Worm (Caenorhabditis elegans) whole organism, L1 larva: ENCODE measurements around the gene Y43C5B.2.

Experiments used
- C04F5.9 ChIP-seq: sonication (generic microtip); optimal IDR thresholded peaks from 2 replicates; lab custom pipeline; 2016; ENCODE audit warnings: missing genetic modification characterization, missing compliant biosample characterization
- C34B4.2 ChIP-seq: sonication (generic microtip); optimal IDR thresholded peaks from 2 replicates; lab custom pipeline; 2017; ENCODE audit warnings: mild to moderate bottlenecking, missing genetic modification characterization, missing compliant biosample characterization
- ama-1 ChIP-seq: fragments of 150-350 bp; optimal IDR thresholded peaks from 2 replicates; lab custom pipeline; 2014
- blmp-1 ChIP-seq: fragments of 150-350 bp; optimal IDR thresholded peaks from 2 replicates; lab custom pipeline; 2014; ENCODE audit warnings: missing biosample characterization, missing genetic modification characterization
- ceh-63 ChIP-seq: fragments of 200-800 bp; sonication (Bioruptor generic); optimal IDR thresholded peaks from 2 replicates; lab custom pipeline; 2018; ENCODE audit warnings: mild to moderate bottlenecking, missing genetic modification characterization, missing compliant biosample characterization
- ceh-82 ChIP-seq, 3 experiments: fragments of 150-350 bp in 1 of 3; sonication (generic microtip) in 2 of 3; optimal IDR thresholded peaks; 2 replicates each; lab custom pipeline; 2014 to 2017; ENCODE audit warnings: missing biosample characterization in 3 of 3, missing genetic modification characterization in 3 of 3
- ceh-88 ChIP-seq: fragments of 200-800 bp; sonication (Bioruptor generic); IDR thresholded peaks from 2 replicates; pipeline ENCODE4 v1.3.6; 2022; ENCODE audit warnings: missing genetic modification characterization, missing compliant biosample characterization
- ces-1 ChIP-seq: fragments of 150-350 bp; optimal IDR thresholded peaks from 2 replicates; lab custom pipeline; 2014; ENCODE audit warnings: missing biosample characterization, missing genetic modification reagents, missing genetic modification characterization
- dpl-1 ChIP-seq, 3 experiments: fragments of 150-350 bp in 2 of 3; sonication (generic microtip) in 1 of 3; optimal IDR thresholded peaks; 2 replicates each; lab custom pipeline; 2014 to 2017; ENCODE audit warnings: missing biosample characterization in 3 of 3, missing genetic modification characterization in 3 of 3, missing genetic modification reagents in 3 of 3
- dsc-1 ChIP-seq: sonication (generic microtip); optimal IDR thresholded peaks from 2 replicates; lab custom pipeline; 2016; ENCODE audit warnings: mild to moderate bottlenecking, missing genetic modification characterization, missing compliant biosample characterization
- efl-1 ChIP-seq, 4 experiments: fragments of 150-350 bp; optimal IDR thresholded peaks in 3 of 4; peaks in 1 of 4; 1 replicate in 1 of 4; 2 replicates in 3 of 4; lab custom pipeline; 2014; ENCODE audit warnings: missing biosample characterization in 2 of 4, missing genetic modification characterization in 2 of 4, missing genetic modification reagents in 2 of 4
- egl-13 ChIP-seq: sonication (generic microtip); optimal IDR thresholded peaks from 2 replicates; lab custom pipeline; 2016; ENCODE audit warnings: missing genotype, missing genetic modification reagents, missing genetic modification characterization, missing compliant biosample characterization
- egl-27 ChIP-seq, 2 experiments: fragments of 150-350 bp in 1 of 2; sonication (generic microtip); optimal IDR thresholded peaks; 3 replicates each; lab custom pipeline; 2017 to 2018; ENCODE audit warnings: missing biosample characterization in 2 of 2, missing genetic modification characterization in 2 of 2, missing genetic modification reagents in 2 of 2
- elt-2 ChIP-seq: sonication (generic microtip); optimal IDR thresholded peaks from 2 replicates; lab custom pipeline; 2016; ENCODE audit warnings: missing genetic modification characterization, mild to moderate bottlenecking, inconsistent platforms, missing compliant biosample characterization, missing genetic modification reagents
- elt-3 ChIP-seq, 6 experiments: fragments of 150-350 bp in 1 of 6; sonication (generic microtip); optimal IDR thresholded peaks; 2 replicates each; lab custom pipeline; 2017 to 2018; ENCODE audit warnings: missing biosample characterization in 6 of 6, missing genetic modification characterization in 6 of 6, inconsistent platforms in 1 of 6
- hlh-17 ChIP-seq: fragments of 200-800 bp; sonication (Bioruptor generic); optimal IDR thresholded peaks from 2 replicates; lab custom pipeline; 2018; ENCODE audit warnings: missing genetic modification characterization, mild to moderate bottlenecking, missing compliant biosample characterization, moderate library complexity, borderline replicate concordance
- hlh-4 ChIP-seq: sonication (generic microtip); optimal IDR thresholded peaks from 2 replicates; lab custom pipeline; 2016; ENCODE audit warnings: mild to moderate bottlenecking, missing genetic modification characterization, missing compliant biosample characterization
- isw-1 ChIP-seq: fragments of 200-800 bp; sonication (Bioruptor generic); IDR thresholded peaks from 2 replicates; pipeline ENCODE4 v1.3.6; 2022; ENCODE audit warnings: missing genetic modification characterization, missing compliant biosample characterization
- jun-1 ChIP-seq: fragments of 150-350 bp; optimal IDR thresholded peaks from 2 replicates; lab custom pipeline; 2014; ENCODE audit warnings: missing biosample characterization, missing genetic modification reagents, missing genetic modification characterization
- lin-14 ChIP-seq: fragments of 200-800 bp; sonication (Bioruptor generic); optimal IDR thresholded peaks from 2 replicates; lab custom pipeline; 2018; ENCODE audit warnings: mild to moderate bottlenecking, missing genetic modification characterization, moderate library complexity, missing compliant biosample characterization
- lin-39 ChIP-seq: fragments of 150-350 bp; optimal IDR thresholded peaks from 2 replicates; lab custom pipeline; 2014; ENCODE audit warnings: missing biosample characterization, missing genetic modification reagents, missing genetic modification characterization
- lsy-2 ChIP-seq, 2 experiments: fragments of 150-350 bp; optimal IDR thresholded peaks; 2 replicates each; lab custom pipeline; 2014; ENCODE audit warnings: missing biosample characterization in 2 of 2, missing genetic modification characterization in 2 of 2
- mdl-1 ChIP-seq, 2 experiments: fragments of 150-350 bp; optimal IDR thresholded peaks; 2 replicates each; lab custom pipeline; 2014 to 2017; ENCODE audit warnings: missing biosample characterization in 2 of 2, missing genetic modification characterization in 2 of 2, inconsistent platforms in 1 of 2
- mep-1 ChIP-seq: fragments of 150-350 bp; optimal IDR thresholded peaks from 2 replicates; lab custom pipeline; 2014; ENCODE audit warnings: missing biosample characterization, missing genetic modification characterization
- nhr-12 ChIP-seq: sonication (generic microtip); optimal IDR thresholded peaks from 2 replicates; lab custom pipeline; 2017; ENCODE audit warnings: missing biosample characterization, missing genetic modification characterization
- nhr-20 ChIP-seq: sonication (generic microtip); optimal IDR thresholded peaks from 2 replicates; lab custom pipeline; 2016; ENCODE audit warnings: mild to moderate bottlenecking, missing genetic modification characterization, missing compliant biosample characterization
- nhr-28 ChIP-seq: fragments of 150-350 bp; optimal IDR thresholded peaks from 2 replicates; lab custom pipeline; 2014; ENCODE audit warnings: missing biosample characterization, missing genetic modification characterization
- nhr-47 ChIP-seq: sonication (generic microtip); optimal IDR thresholded peaks from 2 replicates; lab custom pipeline; 2016; ENCODE audit warnings: mild to moderate bottlenecking, missing genetic modification characterization, moderate library complexity, missing compliant biosample characterization
- nhr-84 ChIP-seq: sonication (generic microtip); optimal IDR thresholded peaks from 2 replicates; lab custom pipeline; 2017; ENCODE audit warnings: missing biosample characterization, missing genetic modification characterization
- nhr-90 ChIP-seq: sonication (generic microtip); optimal IDR thresholded peaks from 2 replicates; lab custom pipeline; 2016; ENCODE audit warnings: mild to moderate bottlenecking, missing genetic modification characterization, missing compliant biosample characterization; ENCODE audit not compliant: poor library complexity
- pax-3 ChIP-seq: fragments of 200-800 bp; sonication (Bioruptor generic); optimal IDR thresholded peaks from 2 replicates; lab custom pipeline; 2018; ENCODE audit warnings: mild to moderate bottlenecking, missing genetic modification characterization, moderate library complexity, missing compliant biosample characterization
- rnt-1 ChIP-seq: sonication (generic microtip); optimal IDR thresholded peaks from 2 replicates; lab custom pipeline; 2016; ENCODE audit warnings: mild to moderate bottlenecking, missing genetic modification characterization, moderate library complexity, missing compliant biosample characterization
- skn-1 ChIP-seq: fragments of 150-350 bp; optimal IDR thresholded peaks from 2 replicates; lab custom pipeline; 2014; ENCODE audit warnings: missing biosample characterization, missing genetic modification characterization
- snpc-4 ChIP-seq: fragments of 150-350 bp; optimal IDR thresholded peaks from 2 replicates; lab custom pipeline; 2014; ENCODE audit warnings: missing biosample characterization, missing genetic modification characterization
- snu-23 ChIP-seq: sonication (generic microtip); optimal IDR thresholded peaks from 2 replicates; lab custom pipeline; 2016; ENCODE audit warnings: missing genetic modification characterization, missing compliant biosample characterization
- sptf-1 ChIP-seq: fragments of 150-350 bp; optimal IDR thresholded peaks from 2 replicates; lab custom pipeline; 2014; ENCODE audit warnings: missing biosample characterization, missing genetic modification characterization
- swsn-7 ChIP-seq: sonication (generic microtip); optimal IDR thresholded peaks from 2 replicates; lab custom pipeline; 2016; ENCODE audit warnings: missing genetic modification characterization, missing compliant biosample characterization
- tbx-2 ChIP-seq: sonication (generic microtip); optimal IDR thresholded peaks from 2 replicates; lab custom pipeline; 2016; ENCODE audit warnings: missing genetic modification characterization, missing compliant biosample characterization
- tlp-1 ChIP-seq: fragments of 150-350 bp; optimal IDR thresholded peaks from 2 replicates; lab custom pipeline; 2014; ENCODE audit warnings: missing biosample characterization, missing genetic modification characterization
- unc-30 ChIP-seq: sonication (generic microtip); optimal IDR thresholded peaks from 2 replicates; lab custom pipeline; 2017; ENCODE audit warnings: missing biosample characterization, missing genetic modification characterization
- unc-62 ChIP-seq: fragments of 150-350 bp; optimal IDR thresholded peaks from 2 replicates; lab custom pipeline; 2014; ENCODE audit warnings: missing biosample characterization, missing genetic modification reagents, missing genetic modification characterization
- unc-86 ChIP-seq: sonication (generic microtip); optimal IDR thresholded peaks from 2 replicates; lab custom pipeline; 2016; ENCODE audit warnings: missing genetic modification characterization, missing compliant biosample characterization
- unc-98 ChIP-seq: fragments of 200-800 bp; sonication (Bioruptor generic); IDR thresholded peaks from 2 replicates; pipeline ENCODE4 v1.3.6; 2022; ENCODE audit warnings: missing genetic modification characterization, missing compliant biosample characterization
- vab-15 ChIP-seq: sonication (generic microtip); optimal IDR thresholded peaks from 2 replicates; lab custom pipeline; 2017; ENCODE audit warnings: missing genotype, mild to moderate bottlenecking, missing genetic modification characterization, missing compliant biosample characterization
- xbp-1 ChIP-seq: sonication (generic microtip); optimal IDR thresholded peaks from 2 replicates; lab custom pipeline; 2016; ENCODE audit warnings: missing genetic modification characterization, missing compliant biosample characterization
- ztf-11 ChIP-seq, 2 experiments: sonication (generic microtip); optimal IDR thresholded peaks; 2 replicates each; lab custom pipeline; 2016 to 2017; ENCODE audit warnings: missing genetic modification characterization in 2 of 2, missing biosample characterization in 1 of 2, missing compliant biosample characterization in 1 of 2
- ztf-4 ChIP-seq: fragments of 150-350 bp; optimal IDR thresholded peaks from 2 replicates; lab custom pipeline; 2014; ENCODE audit warnings: missing biosample characterization, missing genetic modification characterization

The Y43C5B.2 gene

DNA sequence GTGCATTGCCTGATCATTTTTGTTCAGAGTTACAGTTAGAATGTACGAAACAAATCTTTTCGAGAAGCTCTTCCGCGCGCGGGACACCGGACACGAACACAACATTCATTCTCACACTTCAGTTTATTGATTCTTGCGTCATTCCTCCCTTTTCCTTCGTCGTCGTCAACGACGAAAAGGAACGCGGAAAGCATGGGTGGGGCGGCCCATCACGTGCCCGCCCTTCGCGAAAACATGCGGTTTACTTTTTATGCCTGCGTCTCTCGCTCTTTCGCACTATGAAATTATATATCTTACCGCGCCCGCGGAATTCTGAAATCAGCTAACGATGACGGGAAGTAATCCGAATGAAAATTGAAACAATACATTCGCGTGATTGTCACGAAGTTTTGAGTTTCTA, 28.5 kb upstream of the Y43C5B.2 start (continued):
- TF ChIP-seq swsn-7 (tag; lab: Kevin White, UChicago) = peak; percentile 34
- peak in 1 of 6 experiments; percentile 48 for TF ChIP-seq elt-3 (tag; optimal IDR thresholded peaks at IDR 0.05; lab: Kevin White, UChicago)
- peak in 1 of 2 experiments; percentile 40 for TF ChIP-seq ztf-11 (tag; optimal IDR thresholded peaks at IDR 0.05; lab: Kevin White, UChicago)
- TF ChIP-seq lsy-2 (tag; optimal IDR thresholded peaks at IDR 0.05; lab: Kevin White, UChicago) = peak; percentile 12 to 28
- TF ChIP-seq ceh-82 (tag; optimal IDR thresholded peaks at IDR 0.05; lab: Kevin White, UChicago) = peak in 1 of 3 experiments; percentile 34
- TF ChIP-seq unc-62 = no peak
- TF ChIP-seq jun-1 (tag; lab: Kevin White, UChicago) = no peak
- TF ChIP-seq ztf-4 (tag; lab: Kevin White, UChicago) = peak; percentile 36
- peak; percentile 60 for TF ChIP-seq nhr-20 (tag; lab: Kevin White, UChicago)
- peak; percentile 55 for TF ChIP-seq nhr-47 (tag; lab: Kevin White, UChicago)
- no peak for TF ChIP-seq nhr-84 (tag; lab: Kevin White, UChicago)
- peak; percentile 65 for TF ChIP-seq mep-1 (tag; lab: Kevin White, UChicago)
- no peak for TF ChIP-seq hlh-4 (tag; lab: Kevin White, UChicago)
- TF ChIP-seq egl-27 (tag; optimal IDR thresholded peaks at IDR 0.05; lab: Kevin White, UChicago) = no peak
- no peak for TF ChIP-seq skn-1 (tag; lab: Kevin White, UChicago)
- no peak for TF ChIP-seq sptf-1 (tag; lab: Kevin White, UChicago)
- TF ChIP-seq nhr-90 (tag; lab: Kevin White, UChicago) = peak; percentile 47
- TF ChIP-seq snu-23 (GFP tag; lab: Kevin White, UChicago) = peak; percentile 61
- no peak for TF ChIP-seq vab-15 (tag; lab: Kevin White, UChicago)
- peak; percentile 10 for TF ChIP-seq unc-86 (tag; lab: Kevin White, UChicago)
- peak; percentile 60 for TF ChIP-seq blmp-1 (tag; lab: Kevin White, UChicago)
- TF ChIP-seq dsc-1 (tag; lab: Kevin White, UChicago) = peak; percentile 11
- peak; percentile 18; the same call in 1 of the 2 replicates for TF ChIP-seq isw-1 (GFP tag; lab: Robert Waterston, UW)
- no peak for TF ChIP-seq ces-1 (GFP tag; lab: Kevin White, UChicago)
- TF ChIP-seq xbp-1 = peak; percentile 12
- TF ChIP-seq tlp-1 = no peak
- no peak for TF ChIP-seq unc-98 (GFP tag; lab: Robert Waterston, UW)
- TF ChIP-seq tbx-2 (tag; lab: Kevin White, UChicago) = peak; percentile 50
- TF ChIP-seq hlh-17 = no peak
- TF ChIP-seq dpl-1 (GFP tag; optimal IDR thresholded peaks at IDR 0.05; lab: Kevin White, UChicago) = peak; percentile 12 to 24 (median 16)
- TF ChIP-seq C34B4.2 (tag; lab: Kevin White, UChicago) = no peak
- no peak for TF ChIP-seq ama-1 (lab: Kevin White, UChicago)
- no peak for TF ChIP-seq nhr-12
- peak; percentile 51 for TF ChIP-seq pax-3
- no peak for TF ChIP-seq C04F5.9 (tag; lab: Kevin White, UChicago)
- TF ChIP-seq efl-1 (optimal IDR thresholded peaks at IDR 0.05; lab: Kevin White, UChicago) = peak; percentile 32 to 36
- TF ChIP-seq efl-1 (GFP tag; optimal IDR thresholded peaks at IDR 0.05 in 1 of 2; lab: Kevin White, UChicago) = peak; percentile 41 to 94
- peak; percentile 40 for TF ChIP-seq egl-13
- no peak for TF ChIP-seq lin-39 (tag; lab: Kevin White, UChicago)
- peak; percentile 14 for TF ChIP-seq elt-2
- no peak for TF ChIP-seq ceh-63 (GFP tag; lab: Kevin White, UChicago)
- no peak for TF ChIP-seq unc-30 (tag; lab: Kevin White, UChicago)
- TF ChIP-seq rnt-1 (tag; lab: Kevin White, UChicago) = peak; percentile 68
- peak; percentile 85 for TF ChIP-seq lin-14
- no peak for TF ChIP-seq ceh-88
- TF ChIP-seq snpc-4 (tag; lab: Kevin White, UChicago) = no peak
- TF ChIP-seq nhr-28 (tag; lab: Kevin White, UChicago) = no peak
- peak in 1 of 2 experiments; percentile 65 for TF ChIP-seq mdl-1 (tag; optimal IDR thresholded peaks at IDR 0.05; lab: Kevin White, UChicago)
